ENCODE assay signal across 1 worm cellular context in genomic region chrV:6514887-6515324, ce11.
TF ChIP-seq lines count a peak whose summit lies in the region.

dpy-11 (minus strand) TSS chrV:6515240.

TF ChIP-seq in whole organism, L1 larva, 84 proteins besides CTCF, POLR2A, EP300 and RAD21 (continued from another document):
- no peak for TF ChIP-seq nhr-84 (tag; optimal IDR thresholded peaks at IDR 0.05; lab: Kevin White, UChicago)
- no peak for TF ChIP-seq dpl-1 (GFP tag; optimal IDR thresholded peaks at IDR 0.05; lab: Kevin White, UChicago)
- no peak for TF ChIP-seq jun-1 (tag; optimal IDR thresholded peaks at IDR 0.05; lab: Kevin White, UChicago)
- TF ChIP-seq pqm-1 (tag; optimal IDR thresholded peaks at IDR 0.05; lab: Kevin White, UChicago) = no peak
- TF ChIP-seq tbx-2 (tag; optimal IDR thresholded peaks at IDR 0.05; lab: Kevin White, UChicago) = no peak
- TF ChIP-seq fkh-8 (tag; optimal IDR thresholded peaks at IDR 0.05; lab: Kevin White, UChicago) = no peak
- TF ChIP-seq mep-1 (tag; optimal IDR thresholded peaks at IDR 0.05; lab: Kevin White, UChicago) = no peak
- TF ChIP-seq grh-1 (GFP tag; IDR thresholded peaks at IDR 0.05; lab: Robert Waterston, UW) = 0 out of 2 replicates have a peak, but pooled peaks have one; percentile 33
